Fruit fly (Drosophila melanogaster): ENCODE results near the gene baz.

- no peak for TF ChIP-seq Myc (optimal IDR thresholded peaks at IDR 0.05)
- TF ChIP-seq ttk (optimal IDR thresholded peaks at IDR 0.05): no peak
These were observed 52.2 kb downstream of the baz start, which contains the start of gene CG18258 for dm6 chrX:17212007-17212406.

All from Kc167 (cell line).